Worm (Caenorhabditis elegans) whole organism, L1 larva: ENCODE data around the gene lgc-50.

ENCODE experiments used
- C16A3.4 ChIP-seq: fragments of 150-350 bp; optimal IDR thresholded peaks from 2 replicates; lab custom pipeline; 2014; ENCODE audit warnings: missing biosample characterization, missing genetic modification characterization
- ama-1 ChIP-seq: fragments of 150-350 bp; optimal IDR thresholded peaks from 2 replicates; lab custom pipeline; 2014
- blmp-1 ChIP-seq: fragments of 150-350 bp; optimal IDR thresholded peaks from 2 replicates; lab custom pipeline; 2014; ENCODE audit warnings: missing biosample characterization, missing genetic modification characterization
- ceh-82 ChIP-seq, 3 experiments: fragments of 150-350 bp in 1 of 3; sonication (generic microtip) in 2 of 3; optimal IDR thresholded peaks; 2 replicates each; lab custom pipeline; 2014 to 2017; ENCODE audit warnings: missing biosample characterization in 3 of 3, missing genetic modification characterization in 3 of 3
- ceh-88 ChIP-seq: fragments of 200-800 bp; sonication (Bioruptor generic); IDR thresholded peaks from 2 replicates; pipeline ENCODE4 v1.3.6; 2022; ENCODE audit warnings: missing genetic modification characterization, missing compliant biosample characterization
- ceh-90 ChIP-seq: sonication (generic microtip); optimal IDR thresholded peaks from 2 replicates; lab custom pipeline; 2016; ENCODE audit warnings: missing genetic modification characterization, missing compliant biosample characterization
- dpl-1 ChIP-seq, 3 experiments: fragments of 150-350 bp in 2 of 3; sonication (generic microtip) in 1 of 3; optimal IDR thresholded peaks; 2 replicates each; lab custom pipeline; 2014 to 2017; ENCODE audit warnings: missing biosample characterization in 3 of 3, missing genetic modification characterization in 3 of 3, missing genetic modification reagents in 3 of 3
- efl-1 ChIP-seq, 4 experiments: fragments of 150-350 bp; optimal IDR thresholded peaks in 3 of 4; peaks in 1 of 4; 1 replicate in 1 of 4; 2 replicates in 3 of 4; lab custom pipeline; 2014; ENCODE audit warnings: missing biosample characterization in 2 of 4, missing genetic modification characterization in 2 of 4, missing genetic modification reagents in 2 of 4
- efl-3 ChIP-seq: fragments of 200-800 bp; sonication (Bioruptor generic); optimal IDR thresholded peaks from 2 replicates; lab custom pipeline; 2018; ENCODE audit warnings: mild to moderate bottlenecking, missing genetic modification characterization, missing compliant biosample characterization
- elt-3 ChIP-seq, 6 experiments: fragments of 150-350 bp in 1 of 6; sonication (generic microtip); optimal IDR thresholded peaks; 2 replicates each; lab custom pipeline; 2017 to 2018; ENCODE audit warnings: missing biosample characterization in 6 of 6, missing genetic modification characterization in 6 of 6, inconsistent platforms in 1 of 6
- ets-5 ChIP-seq: fragments of 200-800 bp; sonication (Bioruptor generic); IDR thresholded peaks from 2 replicates; pipeline ENCODE4 v1.3.6; 2022; ENCODE audit warnings: missing genetic modification characterization, missing compliant biosample characterization
- fos-1 ChIP-seq: fragments of 150-350 bp; optimal IDR thresholded peaks from 2 replicates; lab custom pipeline; 2014; ENCODE audit warnings: missing biosample characterization, missing genetic modification characterization
- grh-1 ChIP-seq: fragments of 200-800 bp; sonication (Bioruptor generic); IDR thresholded peaks from 2 replicates; pipeline ENCODE4 v1.3.6; 2022; ENCODE audit warnings: missing genetic modification reagents, missing genetic modification characterization, missing compliant biosample characterization
- hlh-4 ChIP-seq: sonication (generic microtip); optimal IDR thresholded peaks from 2 replicates; lab custom pipeline; 2016; ENCODE audit warnings: mild to moderate bottlenecking, missing genetic modification characterization, missing compliant biosample characterization
- lin-13 ChIP-seq: fragments of 150-350 bp; optimal IDR thresholded peaks from 2 replicates; lab custom pipeline; 2014; ENCODE audit warnings: missing biosample characterization, missing genetic modification reagents, missing genetic modification characterization
- lin-14 ChIP-seq: fragments of 200-800 bp; sonication (Bioruptor generic); optimal IDR thresholded peaks from 2 replicates; lab custom pipeline; 2018; ENCODE audit warnings: mild to moderate bottlenecking, missing genetic modification characterization, moderate library complexity, missing compliant biosample characterization
- lin-15B ChIP-seq: fragments of 150-350 bp; sonication (generic microtip); optimal IDR thresholded peaks from 3 replicates; lab custom pipeline; 2014; ENCODE audit warnings: missing biosample characterization, missing genetic modification characterization
- lin-35 ChIP-seq, 2 experiments: fragments of 150-350 bp; optimal IDR thresholded peaks; 2 replicates each; lab custom pipeline; 2014; ENCODE audit warnings: missing biosample characterization in 2 of 2, missing genetic modification characterization in 2 of 2, missing genetic modification reagents in 2 of 2
- lin-39 ChIP-seq: fragments of 150-350 bp; optimal IDR thresholded peaks from 2 replicates; lab custom pipeline; 2014; ENCODE audit warnings: missing biosample characterization, missing genetic modification reagents, missing genetic modification characterization
- lsy-2 ChIP-seq, 2 experiments: fragments of 150-350 bp; optimal IDR thresholded peaks; 2 replicates each; lab custom pipeline; 2014; ENCODE audit warnings: missing biosample characterization in 2 of 2, missing genetic modification characterization in 2 of 2
- mdl-1 ChIP-seq, 2 experiments: fragments of 150-350 bp; optimal IDR thresholded peaks; 2 replicates each; lab custom pipeline; 2014 to 2017; ENCODE audit warnings: missing biosample characterization in 2 of 2, missing genetic modification characterization in 2 of 2, inconsistent platforms in 1 of 2
- mef-2 ChIP-seq: fragments of 150-350 bp; optimal IDR thresholded peaks from 2 replicates; lab custom pipeline; 2014; ENCODE audit warnings: missing biosample characterization, missing genetic modification characterization
- mep-1 ChIP-seq: fragments of 150-350 bp; optimal IDR thresholded peaks from 2 replicates; lab custom pipeline; 2014; ENCODE audit warnings: missing biosample characterization, missing genetic modification characterization
- nhr-20 ChIP-seq: sonication (generic microtip); optimal IDR thresholded peaks from 2 replicates; lab custom pipeline; 2016; ENCODE audit warnings: mild to moderate bottlenecking, missing genetic modification characterization, missing compliant biosample characterization
- nhr-47 ChIP-seq: sonication (generic microtip); optimal IDR thresholded peaks from 2 replicates; lab custom pipeline; 2016; ENCODE audit warnings: mild to moderate bottlenecking, missing genetic modification characterization, moderate library complexity, missing compliant biosample characterization
- nhr-71 ChIP-seq: sonication (generic microtip); optimal IDR thresholded peaks from 2 replicates; lab custom pipeline; 2016; ENCODE audit warnings: mild to moderate bottlenecking, missing genetic modification characterization, moderate library complexity, missing compliant biosample characterization
- nhr-90 ChIP-seq: sonication (generic microtip); optimal IDR thresholded peaks from 2 replicates; lab custom pipeline; 2016; ENCODE audit warnings: mild to moderate bottlenecking, missing genetic modification characterization, missing compliant biosample characterization; ENCODE audit not compliant: poor library complexity
- pqm-1 ChIP-seq: sonication (generic microtip); optimal IDR thresholded peaks from 3 replicates; lab custom pipeline; 2017; ENCODE audit warnings: missing biosample characterization, missing genetic modification characterization
- rnt-1 ChIP-seq: sonication (generic microtip); optimal IDR thresholded peaks from 2 replicates; lab custom pipeline; 2016; ENCODE audit warnings: mild to moderate bottlenecking, missing genetic modification characterization, moderate library complexity, missing compliant biosample characterization
- skn-1 ChIP-seq: fragments of 150-350 bp; optimal IDR thresholded peaks from 2 replicates; lab custom pipeline; 2014; ENCODE audit warnings: missing biosample characterization, missing genetic modification characterization
- snu-23 ChIP-seq: sonication (generic microtip); optimal IDR thresholded peaks from 2 replicates; lab custom pipeline; 2016; ENCODE audit warnings: missing genetic modification characterization, missing compliant biosample characterization
- sox-4 ChIP-seq: sonication (generic microtip); optimal IDR thresholded peaks from 2 replicates; lab custom pipeline; 2016; ENCODE audit warnings: missing genetic modification characterization, missing compliant biosample characterization
- tlp-1 ChIP-seq: fragments of 150-350 bp; optimal IDR thresholded peaks from 2 replicates; lab custom pipeline; 2014; ENCODE audit warnings: missing biosample characterization, missing genetic modification characterization
- unc-130 ChIP-seq: fragments of 150-350 bp; optimal IDR thresholded peaks from 2 replicates; lab custom pipeline; 2017; ENCODE audit warnings: missing biosample characterization, missing genetic modification characterization, inconsistent platforms
- unc-62 ChIP-seq: fragments of 150-350 bp; optimal IDR thresholded peaks from 2 replicates; lab custom pipeline; 2014; ENCODE audit warnings: missing biosample characterization, missing genetic modification reagents, missing genetic modification characterization
- unc-86 ChIP-seq: sonication (generic microtip); optimal IDR thresholded peaks from 2 replicates; lab custom pipeline; 2016; ENCODE audit warnings: missing genetic modification characterization, missing compliant biosample characterization
- xbp-1 ChIP-seq: sonication (generic microtip); optimal IDR thresholded peaks from 2 replicates; lab custom pipeline; 2016; ENCODE audit warnings: missing genetic modification characterization, missing compliant biosample characterization
- zag-1 ChIP-seq: fragments of 150-350 bp; optimal IDR thresholded peaks from 2 replicates; lab custom pipeline; 2014; ENCODE audit warnings: missing biosample characterization, missing genetic modification characterization
- ztf-4 ChIP-seq: fragments of 150-350 bp; optimal IDR thresholded peaks from 2 replicates; lab custom pipeline; 2014; ENCODE audit warnings: missing biosample characterization, missing genetic modification characterization

The lgc-50 gene

ce11 chrIII:7374681-7375271 lies 20.5 kb downstream of the lgc-50 start, which contains the start of gene mml-1:
Gene mml-1, minus strand, starts transcription at chrIII:7374731.
- no peak for TF ChIP-seq xbp-1 (tag; lab: Kevin White, UChicago)
- TF ChIP-seq snu-23 (GFP tag; lab: Kevin White, UChicago): peak; percentile 22
- peak; percentile 18 for TF ChIP-seq unc-130 (tag; lab: Kevin White, UChicago)
- no peak for TF ChIP-seq ztf-4
- peak; percentile 14 for TF ChIP-seq lin-13 (GFP tag; lab: Kevin White, UChicago)
- TF ChIP-seq rnt-1 (tag; lab: Kevin White, UChicago): peak; percentile 33
- TF ChIP-seq lsy-2 (tag; optimal IDR thresholded peaks at IDR 0.05; lab: Kevin White, UChicago): peak; percentile 13 to 36
- TF ChIP-seq unc-86: no peak
- peak; percentile 8 to 42 for TF ChIP-seq lin-35 (GFP tag; optimal IDR thresholded peaks at IDR 0.05; lab: Kevin White, UChicago)
- TF ChIP-seq efl-3 (GFP tag; lab: Kevin White, UChicago): no peak
- TF ChIP-seq zag-1: no peak
- TF ChIP-seq nhr-71 (tag; lab: Kevin White, UChicago): peak; percentile 39
- no peak for TF ChIP-seq ceh-82 (tag; optimal IDR thresholded peaks at IDR 0.05; lab: Kevin White, UChicago)
- peak; percentile 56 for TF ChIP-seq lin-14
- no peak for TF ChIP-seq sox-4 (tag; lab: Kevin White, UChicago)
- TF ChIP-seq tlp-1 (tag; lab: Kevin White, UChicago): no peak
- no peak for TF ChIP-seq skn-1 (tag; lab: Kevin White, UChicago)
- TF ChIP-seq dpl-1 (GFP tag; optimal IDR thresholded peaks at IDR 0.05; lab: Kevin White, UChicago): peak in 1 of 3 experiments; percentile 3
- TF ChIP-seq efl-1 (optimal IDR thresholded peaks at IDR 0.05; lab: Kevin White, UChicago): peak in 1 of 2 experiments; percentile 21
- TF ChIP-seq efl-1 (GFP tag; optimal IDR thresholded peaks at IDR 0.05 in 1 of 2; lab: Kevin White, UChicago): peak; percentile 7 to 89
- peak; percentile 23 for TF ChIP-seq mep-1 (tag; lab: Kevin White, UChicago)
- peak; percentile 11 for TF ChIP-seq nhr-20 (tag; lab: Kevin White, UChicago)
- no peak for TF ChIP-seq blmp-1
- TF ChIP-seq ama-1: no peak
- 0 out of 2 replicates have a peak, but pooled peaks have one; percentile 17 for TF ChIP-seq grh-1 (GFP tag; lab: Robert Waterston, UW)
- TF ChIP-seq ceh-90 (tag; lab: Kevin White, UChicago): no peak
- TF ChIP-seq pqm-1 (tag; lab: Kevin White, UChicago): no peak
- peak in 1 of 2 experiments; percentile 21 for TF ChIP-seq mdl-1 (tag; optimal IDR thresholded peaks at IDR 0.05; lab: Kevin White, UChicago)
- TF ChIP-seq, all 84 proteins: peak for 14

- TF ChIP-seq efl-1 (optimal IDR thresholded peaks at IDR 0.05; lab: Kevin White, UChicago) (no peak), efl-1 (GFP tag; optimal IDR thresholded peaks at IDR 0.05 in 1 of 2; lab: Kevin White, UChicago) (peak in 1 of 2 experiments; percentile 78), dpl-1 (GFP tag; optimal IDR thresholded peaks at IDR 0.05; lab: Kevin White, UChicago) (no peak)
These were observed 21.3 kb downstream of the lgc-50 start for ce11 chrIII:7373802-7374435.

- no peak for TF ChIP-seq unc-62 (GFP tag; lab: Kevin White, UChicago)
- no peak for TF ChIP-seq mef-2 (tag; lab: Kevin White, UChicago)
- no peak for TF ChIP-seq ama-1
- TF ChIP-seq C16A3.4 (tag; lab: Kevin White, UChicago): no peak
- TF ChIP-seq snu-23 (GFP tag; lab: Kevin White, UChicago): no peak
- TF ChIP-seq nhr-20 (tag; lab: Kevin White, UChicago): no peak
- no peak for TF ChIP-seq ets-5 (GFP tag; lab: Robert Waterston, UW)
- no peak for TF ChIP-seq unc-130 (tag; lab: Kevin White, UChicago)
- TF ChIP-seq ztf-4: no peak
- TF ChIP-seq hlh-4 (tag; lab: Kevin White, UChicago): no peak
- TF ChIP-seq tlp-1 (tag; lab: Kevin White, UChicago): no peak
- TF ChIP-seq ceh-88 (GFP tag; lab: Robert Waterston, UW): no peak
These were observed 24.7 kb downstream of the lgc-50 start for ce11 chrIII:7370569-7370968.

- TF ChIP-seq nhr-47: peak; percentile 49
- TF ChIP-seq lin-39: peak; percentile 12
- no peak for TF ChIP-seq lin-15B (tag; lab: Kevin White, UChicago)
- peak in 1 of 2 experiments; percentile 20 for TF ChIP-seq lsy-2 (tag; optimal IDR thresholded peaks at IDR 0.05; lab: Kevin White, UChicago)
- TF ChIP-seq fos-1: no peak
- peak in 1 of 6 experiments; percentile 10 for TF ChIP-seq elt-3 (tag; optimal IDR thresholded peaks at IDR 0.05; lab: Kevin White, UChicago)
- peak; percentile 53 for TF ChIP-seq nhr-90 (tag; lab: Kevin White, UChicago)
- peak in 1 of 2 experiments; percentile 16 for TF ChIP-seq lin-35 (GFP tag; optimal IDR thresholded peaks at IDR 0.05; lab: Kevin White, UChicago)
- TF ChIP-seq efl-1 (optimal IDR thresholded peaks at IDR 0.05; lab: Kevin White, UChicago): no peak
- TF ChIP-seq efl-1 (GFP tag; optimal IDR thresholded peaks at IDR 0.05 in 1 of 2; lab: Kevin White, UChicago): peak in 1 of 2 experiments; percentile 1
- TF ChIP-seq nhr-71 (tag; lab: Kevin White, UChicago): peak; percentile 28
- no peak for TF ChIP-seq tlp-1 (tag; lab: Kevin White, UChicago)
These were observed 25.7 kb downstream of the lgc-50 start for ce11 chrIII:7369394-7370024.
